Fruit fly (Drosophila melanogaster) whole organism, pupa: ENCODE data around the gene CG15021.

Experiments
- CG12605 ChIP-seq: fragments of 200-800 bp; sonication (Bioruptor generic); IDR thresholded peaks from 2 replicates; pipeline ENCODE4 v1.3.6; 2022; ENCODE audit warnings: missing biosample characterization, missing genetic modification characterization
- CG14655 ChIP-seq: fragments of 200-800 bp; sonication (Bioruptor generic); optimal IDR thresholded peaks from 3 replicates; lab custom pipeline; 2017; ENCODE audit warnings: mild to moderate bottlenecking, missing biosample characterization, missing genetic modification reagents, missing genetic modification characterization
- CG8159 ChIP-seq: fragments of 200-800 bp; sonication (Bioruptor generic); optimal IDR thresholded peaks from 3 replicates; lab custom pipeline; 2018; ENCODE audit warnings: missing biosample characterization, mild to moderate bottlenecking, missing genetic modification characterization, moderate library complexity
- D1 ChIP-seq: fragments of 200-800 bp; sonication (Bioruptor generic); optimal IDR thresholded peaks from 2 replicates; lab custom pipeline; 2018; ENCODE audit warnings: missing biosample characterization, mild to moderate bottlenecking, missing genetic modification characterization, moderate library complexity
- EcR ChIP-seq: fragments of 200-800 bp; sonication (Bioruptor generic); optimal IDR thresholded peaks from 3 replicates; lab custom pipeline; 2019; ENCODE audit warnings: missing biosample characterization, missing genetic modification characterization, mild to moderate bottlenecking, moderate library complexity, missing genetic modification reagents
- Ets98B ChIP-seq: fragments of 200-800 bp; sonication (Bioruptor generic); IDR thresholded peaks from 2 replicates; pipeline ENCODE4 v1.3.6; 2022; ENCODE audit warnings: missing biosample characterization, missing genetic modification characterization
- Pif1A ChIP-seq: fragments of 200-800 bp; sonication (Bioruptor generic); optimal IDR thresholded peaks from 3 replicates; lab custom pipeline; 2016; ENCODE audit warnings: missing biosample characterization, missing genetic modification characterization
- fd96Ca ChIP-seq: fragments of 200-800 bp; sonication (Bioruptor generic); IDR thresholded peaks from 3 replicates; pipeline ENCODE4 v1.3.6; 2022; ENCODE audit warnings: missing biosample characterization, missing genetic modification characterization
- gl ChIP-seq: fragments of 200-800 bp; sonication (Bioruptor generic); optimal IDR thresholded peaks from 2 replicates; lab custom pipeline; 2018; ENCODE audit warnings: missing biosample characterization, mild to moderate bottlenecking, missing genetic modification characterization
- rn ChIP-seq: fragments of 200-800 bp; sonication (Bioruptor generic); IDR thresholded peaks from 2 replicates; pipeline ENCODE4 v1.3.6; 2022; ENCODE audit warnings: missing biosample characterization, missing genetic modification characterization

DNA sequence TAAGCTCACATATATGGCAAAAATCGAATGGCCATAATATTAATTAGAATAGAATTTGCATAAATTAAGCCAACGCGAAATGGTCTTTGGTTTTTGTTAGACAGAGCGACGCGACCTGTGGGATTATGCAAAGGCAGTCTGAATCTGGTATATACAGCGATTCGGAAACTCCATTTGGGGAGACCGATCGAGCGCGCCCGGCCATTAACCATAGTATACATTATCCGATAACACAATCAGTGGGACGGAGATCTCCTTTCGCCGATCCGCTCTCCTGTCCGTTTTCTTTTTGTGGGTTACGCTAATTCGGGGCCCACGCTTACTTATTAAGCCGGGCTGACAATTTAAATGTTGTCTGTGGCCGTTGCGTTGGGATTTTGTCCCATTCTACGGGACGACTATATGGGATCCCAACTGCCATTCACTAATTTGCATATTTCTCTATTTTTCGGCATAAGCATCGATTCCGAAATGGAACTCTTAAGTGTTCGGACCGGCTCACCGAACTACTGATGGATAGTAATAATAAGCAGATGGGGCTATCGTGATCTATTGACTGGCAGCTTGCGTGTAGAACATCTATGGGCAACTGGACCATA, 41.2 kb downstream of the CG15021 start:
- TF ChIP-seq D1 (no peak), CG8159 (tag; lab: Kevin White, UChicago) (no peak), CG12605 (GFP tag; lab: Robert Waterston, UW) (no peak), EcR (no peak), rn (GFP tag; lab: Robert Waterston, UW) (no peak), Pif1A (no peak), CG14655 (GFP tag; lab: Kevin White, UChicago) (no peak), fd96Ca (GFP tag; lab: Robert Waterston, UW) (no peak), Ets98B (no peak), gl (no peak)
